Fruit fly (Drosophila melanogaster) whole organism, wandering third instar larva: ENCODE data around the gene tal-2A.

Experiments
- Abd-B ChIP-seq: fragments of >200 bp; optimal IDR thresholded peaks from 2 replicates; lab custom pipeline; 2017; ENCODE audit warnings: missing biosample characterization, missing genetic modification characterization
- CG32264 ChIP-seq: fragments of 200-800 bp; sonication (Bioruptor generic); optimal IDR thresholded peaks from 2 replicates; lab custom pipeline; 2016; ENCODE audit warnings: missing biosample characterization, missing genetic modification characterization
- CG9705 ChIP-seq: fragments of 200-800 bp; sonication (Bioruptor generic); optimal IDR thresholded peaks from 2 replicates; lab custom pipeline; 2018; ENCODE audit warnings: missing biosample characterization, mild to moderate bottlenecking, missing genetic modification characterization
- Dfd ChIP-seq: fragments of >200 bp; optimal IDR thresholded peaks from 2 replicates; lab custom pipeline; 2017; ENCODE audit warnings: missing biosample characterization, missing genetic modification characterization
- Dif ChIP-seq: fragments of 200-275, 200-300 bp; sonication (Bioruptor generic); optimal IDR thresholded peaks from 2 replicates; lab custom pipeline; 2018; ENCODE audit warnings: missing biosample characterization, missing genetic modification characterization; ENCODE audit not compliant: partially characterized antibody
- GATAd ChIP-seq: sonication (Bioruptor generic); optimal IDR thresholded peaks from 2 replicates; lab custom pipeline; 2016; ENCODE audit warnings: missing biosample characterization, missing genetic modification characterization
- HLH106 ChIP-seq: fragments of 200-800 bp; optimal IDR thresholded peaks from 3 replicates; lab custom pipeline; 2019; ENCODE audit warnings: missing biosample characterization, mild to moderate bottlenecking, missing genetic modification characterization, moderate library complexity
- Hnf4 ChIP-seq: fragments of 200-800 bp; sonication (Bioruptor generic); optimal IDR thresholded peaks from 2 replicates; lab custom pipeline; 2016; ENCODE audit warnings: missing biosample characterization, mild to moderate bottlenecking, missing genetic modification characterization
- Hr78 ChIP-seq: fragments of >200 bp; optimal IDR thresholded peaks from 2 replicates; lab custom pipeline; 2017; ENCODE audit warnings: missing biosample characterization, missing genetic modification characterization
- Hr83 ChIP-seq: fragments of 200-300 bp; sonication (Bioruptor generic); optimal IDR thresholded peaks from 2 replicates; lab custom pipeline; 2016; ENCODE audit warnings: missing biosample characterization, mild to moderate bottlenecking, missing genetic modification characterization, moderate library complexity; ENCODE audit not compliant: poor library complexity, severe bottlenecking
- Jra ChIP-seq: sonication (Bioruptor generic); optimal IDR thresholded peaks from 2 replicates; lab custom pipeline; 2016; ENCODE audit warnings: missing biosample characterization, missing genetic modification characterization
- Mio ChIP-seq: sonication (Bioruptor generic); optimal IDR thresholded peaks from 2 replicates; lab custom pipeline; 2016; ENCODE audit warnings: missing biosample characterization, missing genetic modification characterization
- Myc ChIP-seq: fragments of >200 bp; optimal IDR thresholded peaks from 2 replicates; lab custom pipeline; 2017
- N ChIP-seq: fragments of >200 bp; optimal IDR thresholded peaks from 2 replicates; lab custom pipeline; 2018; ENCODE audit warnings: missing biosample characterization, missing external identifiers, missing genetic modification characterization
- OdsH ChIP-seq: fragments of 200-800 bp; sonication (Bioruptor generic); optimal IDR thresholded peaks from 2 replicates; lab custom pipeline; 2016; ENCODE audit warnings: missing biosample characterization, mild to moderate bottlenecking, missing genetic modification characterization
- Rel ChIP-seq, 2 experiments: fragments of 200-800 bp; sonication (Bioruptor generic) in 1 of 2; optimal IDR thresholded peaks; 2 replicates in 1 of 2; 3 replicates in 1 of 2; lab custom pipeline; 2016 to 2019; ENCODE audit warnings: mild to moderate bottlenecking in 2 of 2, missing biosample characterization in 2 of 2, missing genetic modification characterization in 2 of 2, moderate library complexity in 1 of 2
- Sp1 ChIP-seq: fragments of 200-800 bp; sonication (Bioruptor generic); optimal IDR thresholded peaks from 3 replicates; lab custom pipeline; 2019; ENCODE audit warnings: missing biosample characterization, mild to moderate bottlenecking, missing genetic modification characterization, moderate library complexity
- Vsx2 ChIP-seq: fragments of 200-300, 225-300 bp; sonication (Bioruptor generic); optimal IDR thresholded peaks from 2 replicates; lab custom pipeline; 2018; ENCODE audit warnings: missing biosample characterization, missing genetic modification characterization; ENCODE audit not compliant: partially characterized antibody
- br ChIP-seq: fragments of 200-800 bp; sonication (Bioruptor generic); optimal IDR thresholded peaks from 2 replicates; lab custom pipeline; 2016; ENCODE audit warnings: missing biosample characterization, missing genetic modification characterization
- brk ChIP-seq: fragments of 200-800 bp; sonication (Bioruptor generic); optimal IDR thresholded peaks from 2 replicates; lab custom pipeline; 2016; ENCODE audit warnings: missing biosample characterization, mild to moderate bottlenecking, missing genetic modification characterization
- dl ChIP-seq, 2 experiments: fragments of 175-275, 200-275 bp in 1 of 2; fragments of 200-275 bp in 1 of 2; sonication (Bioruptor generic); optimal IDR thresholded peaks; lab custom pipeline; 2018; ENCODE audit warnings: mild to moderate bottlenecking in 2 of 2, missing biosample characterization in 2 of 2, missing genetic modification characterization in 2 of 2, moderate library complexity in 2 of 2; ENCODE audit not compliant: partially characterized antibody in 2 of 2, insufficient read depth in 1 of 2
- dmrt93B ChIP-seq: fragments of 200-800 bp; sonication (Bioruptor generic); optimal IDR thresholded peaks from 2 replicates; lab custom pipeline; 2018; ENCODE audit warnings: missing biosample characterization, mild to moderate bottlenecking, missing genetic modification characterization
- dsf ChIP-seq: sonication (Bioruptor generic); optimal IDR thresholded peaks from 2 replicates; lab custom pipeline; 2016; ENCODE audit warnings: missing biosample characterization, missing genetic modification characterization, borderline replicate concordance
- ey ChIP-seq: fragments of 200-800 bp; sonication (Bioruptor generic); optimal IDR thresholded peaks from 2 replicates; lab custom pipeline; 2016; ENCODE audit warnings: missing biosample characterization, missing genetic modification characterization
- foxo ChIP-seq, 2 experiments: fragments of 200-800 bp; sonication (Bioruptor generic); optimal IDR thresholded peaks; 2 replicates in 1 of 2; 3 replicates in 1 of 2; lab custom pipeline; 2016 to 2017; ENCODE audit warnings: missing biosample characterization in 2 of 2, missing genetic modification characterization in 2 of 2
- fru ChIP-seq: fragments of 200-800 bp; sonication (Bioruptor generic); optimal IDR thresholded peaks from 3 replicates; lab custom pipeline; 2016; ENCODE audit warnings: missing biosample characterization, mild to moderate bottlenecking, missing genetic modification characterization
- h ChIP-seq: fragments of 200-800 bp; sonication (Bioruptor generic); optimal IDR thresholded peaks from 3 replicates; lab custom pipeline; 2016; ENCODE audit warnings: missing biosample characterization, mild to moderate bottlenecking, missing genetic modification characterization
- jim ChIP-seq: fragments of 175-275, 200-325 bp; sonication (Bioruptor generic); optimal IDR thresholded peaks from 2 replicates; lab custom pipeline; 2016; ENCODE audit warnings: missing biosample characterization, mild to moderate bottlenecking, missing genetic modification characterization
- lola ChIP-seq: fragments of >200 bp; optimal IDR thresholded peaks from 2 replicates; lab custom pipeline; 2017; ENCODE audit warnings: missing biosample characterization, missing genetic modification characterization
- pan ChIP-seq: fragments of >200 bp; optimal IDR thresholded peaks from 2 replicates; lab custom pipeline; 2017
- psq ChIP-seq: fragments of 200-800 bp; sonication (Bioruptor generic); optimal IDR thresholded peaks from 3 replicates; lab custom pipeline; 2017; ENCODE audit warnings: missing biosample characterization, mild to moderate bottlenecking, missing genetic modification characterization, moderate library complexity
- rgr ChIP-seq: fragments of 200-800 bp; sonication (Bioruptor generic); optimal IDR thresholded peaks from 3 replicates; lab custom pipeline; 2016; ENCODE audit warnings: missing biosample characterization, mild to moderate bottlenecking, missing genetic modification characterization
- sage ChIP-seq: fragments of 200-800 bp; sonication (Bioruptor generic); optimal IDR thresholded peaks from 2 replicates; lab custom pipeline; 2016; ENCODE audit warnings: missing biosample characterization, mild to moderate bottlenecking, missing genetic modification characterization
- sv ChIP-seq: fragments of 200-800 bp; sonication (Bioruptor generic); optimal IDR thresholded peaks from 3 replicates; lab custom pipeline; 2016; ENCODE audit warnings: missing biosample characterization, missing genetic modification characterization
- tai ChIP-seq: sonication (Bioruptor generic); optimal IDR thresholded peaks from 2 replicates; lab custom pipeline; 2016; ENCODE audit warnings: missing biosample characterization, missing genetic modification characterization
- usp ChIP-seq: fragments of >200 bp; optimal IDR thresholded peaks from 2 replicates; lab custom pipeline; 2017; ENCODE audit warnings: missing biosample characterization, missing genetic modification characterization
- woc ChIP-seq: sonication (Bioruptor generic); optimal IDR thresholded peaks from 2 replicates; lab custom pipeline; 2016; ENCODE audit warnings: missing biosample characterization, mild to moderate bottlenecking, missing genetic modification characterization

Gene tal-2A

DNA sequence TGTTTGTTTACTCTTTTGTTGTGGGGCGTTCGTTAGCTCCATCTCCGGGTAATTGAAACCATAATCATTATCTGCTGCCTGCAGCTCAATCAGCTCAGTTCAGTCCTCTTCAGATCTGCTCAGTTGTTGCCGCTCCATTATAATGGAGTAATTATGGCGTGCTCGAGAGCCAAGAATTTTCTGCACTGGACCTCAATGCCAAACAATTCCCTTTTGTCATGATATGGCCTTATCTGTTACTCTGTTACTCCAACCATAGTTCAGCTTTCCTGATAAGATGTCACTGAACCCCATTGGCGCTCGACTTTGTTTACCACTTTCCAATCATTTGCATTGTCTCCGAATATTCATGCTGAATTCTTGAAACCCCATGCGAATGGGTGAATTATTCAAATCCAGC, 22.1 kb upstream of the tal-2A start:
- TF ChIP-seq Vsx2 (GFP tag; lab: Kevin White, UChicago) (no peak), h (GFP tag; lab: Kevin White, UChicago) (no peak), Dfd (GFP tag; lab: Kevin White, UChicago) (no peak), Abd-B (GFP tag; lab: Kevin White, UChicago) (no peak), Hr83 (GFP tag; lab: Kevin White, UChicago) (no peak), Dif (GFP tag; lab: Kevin White, UChicago) (no peak), Hnf4 (GFP tag; lab: Kevin White, UChicago) (no peak)

DNA sequence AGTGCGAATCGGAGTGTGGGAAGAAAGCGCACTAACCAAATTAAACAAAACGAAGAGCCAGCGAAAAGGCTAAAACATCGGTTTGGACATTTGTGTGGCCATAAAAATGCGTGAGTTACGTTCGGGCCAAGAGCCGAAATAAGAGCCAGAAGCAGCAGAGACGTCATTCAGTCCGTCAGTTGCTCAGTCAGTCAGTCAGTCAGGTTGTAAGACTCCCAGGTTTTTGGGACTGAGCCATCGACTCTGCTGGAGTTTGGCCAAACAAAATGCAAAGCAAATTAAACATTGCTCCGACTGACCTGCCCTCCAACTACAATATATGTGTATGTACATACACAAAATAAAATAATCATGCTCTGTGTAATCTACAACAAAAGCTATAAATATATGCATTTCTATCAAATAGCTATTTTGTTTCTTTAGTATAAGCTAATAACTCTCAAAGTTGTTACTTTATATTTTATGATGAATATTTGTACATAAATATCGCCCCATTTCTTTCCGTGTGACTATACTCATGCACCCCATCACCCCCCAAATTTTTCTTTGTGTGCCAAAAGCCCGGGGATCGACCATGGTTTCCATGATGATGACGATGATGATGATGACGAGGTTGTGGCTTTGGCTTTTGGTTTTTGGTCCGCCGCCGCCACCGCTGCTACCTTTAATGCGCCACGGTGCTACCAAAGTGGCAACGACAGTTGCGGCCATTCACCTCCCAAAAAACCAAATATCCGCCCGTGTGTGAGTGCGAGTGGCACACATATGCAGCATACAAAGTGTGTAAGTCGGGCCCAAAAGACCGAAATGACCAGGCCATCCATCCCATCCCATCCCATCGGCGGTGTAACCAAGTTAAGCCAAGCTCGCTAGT, 19.6 kb upstream of the tal-2A start:
- no peak for TF ChIP-seq tai (GFP tag; lab: Kevin White, UChicago)
- no peak for TF ChIP-seq Hr83 (GFP tag; lab: Kevin White, UChicago)
- peak; percentile 44 for TF ChIP-seq dmrt93B (GFP tag; lab: Kevin White, UChicago)
- TF ChIP-seq Jra = no peak
- TF ChIP-seq Mio = no peak
- no peak for TF ChIP-seq Rel (GFP tag; optimal IDR thresholded peaks at IDR 0.05; lab: Kevin White, UChicago)
- TF ChIP-seq Rel (tag; optimal IDR thresholded peaks at IDR 0.05; lab: Kevin White, UChicago) = no peak
- peak; percentile 32 for TF ChIP-seq ey
- TF ChIP-seq psq (GFP tag; lab: Kevin White, UChicago) = peak; percentile 45
- TF ChIP-seq HLH106 (tag; lab: Kevin White, UChicago) = peak; percentile 76
- peak; percentile 81 for TF ChIP-seq fru
- peak; percentile 75 for TF ChIP-seq Sp1 (GFP tag; lab: Kevin White, UChicago)
- peak; percentile 11 for TF ChIP-seq woc (GFP tag; lab: Kevin White, UChicago)
- TF ChIP-seq foxo (GFP tag; optimal IDR thresholded peaks at IDR 0.05; lab: Kevin White, UChicago) = peak in 1 of 2 experiments; percentile 76
- no peak for TF ChIP-seq Hnf4 (GFP tag; lab: Kevin White, UChicago)
- no peak for TF ChIP-seq sv (GFP tag; lab: Kevin White, UChicago)
- no peak for TF ChIP-seq pan (lab: Kevin White, UChicago)
- TF ChIP-seq br (GFP tag; lab: Kevin White, UChicago) = peak; percentile 63
- TF ChIP-seq rgr (GFP tag; lab: Kevin White, UChicago) = peak; percentile 23
- peak; percentile 63 for TF ChIP-seq OdsH
- peak; percentile 70 for TF ChIP-seq h (GFP tag; lab: Kevin White, UChicago)
- no peak for TF ChIP-seq GATAd (GFP tag; lab: Kevin White, UChicago)
- no peak for TF ChIP-seq CG32264 (GFP tag; lab: Kevin White, UChicago)
- TF ChIP-seq Myc (lab: Kevin White, UChicago) = no peak
- no peak for TF ChIP-seq lola (GFP tag; lab: Kevin White, UChicago)

DNA sequence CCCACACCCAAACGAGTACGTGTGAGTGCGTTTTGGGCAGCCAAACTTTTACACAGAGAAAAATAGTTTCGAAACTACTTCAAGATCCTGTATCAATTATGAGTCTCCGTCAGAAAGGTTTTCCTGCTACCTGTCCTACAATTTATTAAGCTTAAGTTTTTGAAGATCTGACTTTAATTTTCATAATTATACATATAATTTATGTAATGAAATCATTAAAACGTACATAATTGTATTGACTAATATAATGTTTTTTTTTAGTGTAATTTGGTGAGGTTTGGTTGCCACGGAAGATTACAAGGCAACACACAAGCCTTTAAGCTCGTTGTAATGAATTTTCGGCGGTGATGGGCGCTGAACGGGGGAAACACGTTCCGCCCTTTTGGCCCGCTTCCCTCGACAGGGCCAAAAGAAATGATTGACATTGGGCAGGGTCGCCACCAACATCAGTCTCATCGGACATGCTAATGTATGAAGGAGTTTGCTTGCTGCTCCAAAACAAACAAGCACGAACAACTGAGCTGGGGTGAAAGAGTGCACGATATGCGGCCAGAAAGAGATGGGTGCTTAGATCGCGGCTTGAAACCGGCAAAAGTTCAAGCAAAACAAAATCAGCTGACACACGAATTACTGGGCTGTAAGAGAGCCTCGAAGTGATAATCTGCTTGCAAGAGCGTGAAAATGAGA, 18.8 kb upstream of the tal-2A start:
- no peak for TF ChIP-seq OdsH
- no peak for TF ChIP-seq Abd-B (GFP tag; lab: Kevin White, UChicago)
- no peak for TF ChIP-seq tai (GFP tag; lab: Kevin White, UChicago)
- TF ChIP-seq HLH106 (tag; lab: Kevin White, UChicago) = peak; percentile 68
- TF ChIP-seq jim = no peak
- no peak for TF ChIP-seq br (GFP tag; lab: Kevin White, UChicago)
- TF ChIP-seq brk (GFP tag; lab: Kevin White, UChicago) = no peak
- peak; percentile 17 for TF ChIP-seq psq (GFP tag; lab: Kevin White, UChicago)
- TF ChIP-seq usp (GFP tag; lab: Kevin White, UChicago) = no peak
- peak; percentile 25 for TF ChIP-seq Dif (GFP tag; lab: Kevin White, UChicago)
- TF ChIP-seq ey = no peak
- peak; percentile 71 for TF ChIP-seq Sp1 (GFP tag; lab: Kevin White, UChicago)
- peak; percentile 19 for TF ChIP-seq CG9705 (GFP tag; lab: Kevin White, UChicago)
- TF ChIP-seq CG32264 (GFP tag; lab: Kevin White, UChicago) = no peak
- TF ChIP-seq rgr (GFP tag; lab: Kevin White, UChicago) = no peak
- TF ChIP-seq Mio = no peak
- TF ChIP-seq N (GFP tag; lab: Kevin White, UChicago) = no peak
- TF ChIP-seq Hr83 (GFP tag; lab: Kevin White, UChicago) = no peak
- no peak for TF ChIP-seq sage
- TF ChIP-seq dsf = no peak
- TF ChIP-seq pan (lab: Kevin White, UChicago) = no peak
- TF ChIP-seq fru = peak; percentile 30
- peak; percentile 57 for TF ChIP-seq dmrt93B (GFP tag; lab: Kevin White, UChicago)
- peak; percentile 28 for TF ChIP-seq h (GFP tag; lab: Kevin White, UChicago)
- TF ChIP-seq Hr78 (GFP tag; lab: Kevin White, UChicago) = no peak
- no peak for TF ChIP-seq Dfd (GFP tag; lab: Kevin White, UChicago)
- TF ChIP-seq GATAd (GFP tag; lab: Kevin White, UChicago) = no peak
- no peak for TF ChIP-seq dl (GFP tag; optimal IDR thresholded peaks at IDR 0.05; lab: Kevin White, UChicago; ENCODE audit: insufficient read depth in 1 of 2, partially characterized antibody in 2 of 2)
- TF ChIP-seq foxo (GFP tag; optimal IDR thresholded peaks at IDR 0.05; lab: Kevin White, UChicago) = peak in 1 of 2 experiments; percentile 69
- TF ChIP-seq Hnf4 (GFP tag; lab: Kevin White, UChicago) = no peak
- TF ChIP-seq, all 38 proteins: peak for 9
